Fruit fly (Drosophila melanogaster) whole organism: ENCODE measurements around the gene kek6.
A peak's percentile ranks its signal among the peaks of the same experiment; 100 is the strongest.

Experiments
- CG8478 ChIP-seq: fragments of >200 bp; optimal IDR thresholded peaks from 2 replicates; lab custom pipeline; 2018; ENCODE audit warnings: inconsistent platforms
- pan ChIP-seq: fragments of >200 bp; optimal IDR thresholded peaks from 2 replicates; lab custom pipeline; 2017
- psq ChIP-seq: fragments of >200 bp; optimal IDR thresholded peaks from 2 replicates; lab custom pipeline; 2017
- usp ChIP-seq: fragments of >200 bp; optimal IDR thresholded peaks from 2 replicates; lab custom pipeline; 2017; ENCODE audit warnings: missing biosample characterization, missing genetic modification characterization, mixed read lengths

- TF ChIP-seq usp, result no peak
- TF ChIP-seq CG8478 (lab: Kevin White, UChicago), result peak; percentile 46
- no peak for TF ChIP-seq psq (lab: Kevin White, UChicago)
- TF ChIP-seq pan (lab: Kevin White, UChicago), result no peak
These were observed 13.3 kb upstream of the kek6 start for dm6 chr3R:31608438-31609188.
